Fruit fly (Drosophila melanogaster) whole organism, embryonic: ENCODE results near the gene CG13314.

ENCODE experiments used
- ATbp ChIP-seq: fragments of 200-800 bp; sonication (Bioruptor generic); optimal IDR thresholded peaks from 2 replicates; lab custom pipeline; 2017; ENCODE audit warnings: missing biosample characterization, mild to moderate bottlenecking, missing genetic modification characterization, missing genetic modification reagents
- Ada2b ChIP-seq: fragments of 200-800 bp; sonication (Bioruptor generic); IDR thresholded peaks from 2 replicates; pipeline ENCODE4 v1.3.6; 2022; ENCODE audit warnings: missing biosample characterization, missing genetic modification characterization
- Antp ChIP-seq: fragments of 200-800 bp; sonication (Bioruptor generic); optimal IDR thresholded peaks from 3 replicates; lab custom pipeline; 2016; ENCODE audit warnings: missing biosample characterization, missing genetic modification characterization
- Awh ChIP-seq: fragments of 200-800 bp; sonication (Bioruptor generic); IDR thresholded peaks from 2 replicates; pipeline ENCODE4, ENCODE4 v1.3.6; 2022; ENCODE audit warnings: missing biosample characterization, missing genetic modification characterization
- B-H2 ChIP-seq: fragments of 200-800 bp; sonication (Bioruptor generic); optimal IDR thresholded peaks from 2 replicates; lab custom pipeline; 2018; ENCODE audit warnings: missing biosample characterization, mild to moderate bottlenecking, missing genetic modification characterization
- CG10209 ChIP-seq: fragments of 200-800 bp; sonication (Bioruptor generic); optimal IDR thresholded peaks from 3 replicates; lab custom pipeline; 2017; ENCODE audit warnings: missing biosample characterization, mild to moderate bottlenecking, missing genetic modification characterization, missing genetic modification reagents
- CG10565 ChIP-seq: fragments of 200-800 bp; sonication (Bioruptor generic); optimal IDR thresholded peaks from 3 replicates; lab custom pipeline; 2016; ENCODE audit warnings: missing biosample characterization, mild to moderate bottlenecking, missing genetic modification characterization
- CG11695 ChIP-seq: fragments of 200-800 bp; sonication (Bioruptor generic); IDR thresholded peaks from 3 replicates; pipeline ENCODE4 v1.3.6; 2022; ENCODE audit warnings: missing biosample characterization, missing genetic modification characterization
- CG11723 ChIP-seq: fragments of 200-800 bp; sonication (Bioruptor generic); optimal IDR thresholded peaks from 2 replicates; lab custom pipeline; 2017; ENCODE audit warnings: missing biosample characterization, mild to moderate bottlenecking, missing genetic modification characterization
- CG17359 ChIP-seq: fragments of 200-800 bp; sonication (Bioruptor generic); optimal IDR thresholded peaks from 3 replicates; lab custom pipeline; 2018; ENCODE audit warnings: missing biosample characterization, mild to moderate bottlenecking, missing genetic modification characterization, moderate library complexity
- CG17568 ChIP-seq: fragments of 200-800 bp; sonication (Bioruptor generic); optimal IDR thresholded peaks from 2 replicates; lab custom pipeline; 2018; ENCODE audit warnings: missing biosample characterization, mild to moderate bottlenecking, missing genetic modification characterization, moderate library complexity
- CG2199 ChIP-seq: fragments of 200-800 bp; sonication (Bioruptor generic); IDR thresholded peaks from 3 replicates; pipeline ENCODE4 v1.3.6; 2022; ENCODE audit warnings: missing biosample characterization, missing genetic modification characterization
- CG30020 ChIP-seq: fragments of 200-800 bp; optimal IDR thresholded peaks from 2 replicates; lab custom pipeline; 2019; ENCODE audit warnings: missing biosample characterization, mild to moderate bottlenecking, missing genetic modification characterization, moderate library complexity
- CG32532 ChIP-seq: fragments of 200-800 bp; sonication (Bioruptor generic); IDR thresholded peaks from 2 replicates; pipeline ENCODE4 v1.3.6; 2022; ENCODE audit warnings: missing biosample characterization, missing genetic modification characterization
- CG3281 ChIP-seq: fragments of 200-800 bp; sonication (Bioruptor generic); optimal IDR thresholded peaks from 3 replicates; lab custom pipeline; 2017; ENCODE audit warnings: missing biosample characterization, mild to moderate bottlenecking, missing genetic modification characterization
- CG3847 ChIP-seq: fragments of 200-800 bp; sonication (Bioruptor generic); IDR thresholded peaks from 2 replicates; pipeline ENCODE4 v1.3.6; 2022; ENCODE audit warnings: missing biosample characterization, missing genetic modification characterization
- CG6689 ChIP-seq: fragments of 200-800 bp; sonication (Bioruptor generic); IDR thresholded peaks from 2 replicates; pipeline ENCODE4 v1.3.6; 2022; ENCODE audit warnings: missing biosample characterization, missing genetic modification characterization
- CG8290 ChIP-seq, 3 experiments: fragments of 200-800 bp; sonication (Bioruptor generic); optimal IDR thresholded peaks; 2 replicates each; lab custom pipeline; 2016 to 2019; ENCODE audit warnings: missing biosample characterization in 3 of 3, missing genetic modification characterization in 3 of 3, mild to moderate bottlenecking in 2 of 3, moderate library complexity in 1 of 3
- CG9437 ChIP-seq: fragments of 200-800 bp; sonication (Bioruptor generic); optimal IDR thresholded peaks from 2 replicates; lab custom pipeline; 2018; ENCODE audit warnings: missing biosample characterization, mild to moderate bottlenecking, missing genetic modification characterization
- CHES-1-like ChIP-seq: fragments of 200-800 bp; sonication (Bioruptor generic); optimal IDR thresholded peaks from 2 replicates; lab custom pipeline; 2016; ENCODE audit warnings: missing biosample characterization, missing genetic modification characterization
- CkIIα-i1 ChIP-seq: fragments of 200-800 bp; sonication (Bioruptor generic); IDR thresholded peaks from 2 replicates; pipeline ENCODE4 v1.3.6; 2022; ENCODE audit warnings: missing biosample characterization, missing genetic modification characterization
- D19B ChIP-seq: fragments of 200-800 bp; sonication (Bioruptor generic); optimal IDR thresholded peaks from 2 replicates; lab custom pipeline; 2017; ENCODE audit warnings: missing biosample characterization, mild to moderate bottlenecking, missing genetic modification characterization
- Deaf1 ChIP-seq: fragments of 200-800 bp; optimal IDR thresholded peaks from 3 replicates; lab custom pipeline; 2019; ENCODE audit warnings: missing biosample characterization, mild to moderate bottlenecking, missing genetic modification characterization, moderate library complexity
- Fer1 ChIP-seq: fragments of 200-800 bp; sonication (Bioruptor generic); optimal IDR thresholded peaks from 2 replicates; lab custom pipeline; 2017; ENCODE audit warnings: missing biosample characterization, mild to moderate bottlenecking, missing genetic modification characterization
- Jarid2 ChIP-seq: fragments of 200-800 bp; sonication (Bioruptor generic); optimal IDR thresholded peaks from 3 replicates; lab custom pipeline; 2017; ENCODE audit warnings: mild to moderate bottlenecking, missing biosample characterization, missing genetic modification reagents, missing genetic modification characterization
- Meics ChIP-seq: fragments of 200-800 bp; sonication (Bioruptor generic); optimal IDR thresholded peaks from 2 replicates; lab custom pipeline; 2017; ENCODE audit warnings: missing biosample characterization, mild to moderate bottlenecking, missing genetic modification characterization
- Mes4 ChIP-seq: fragments of 200-800 bp; sonication (Bioruptor generic); optimal IDR thresholded peaks from 2 replicates; lab custom pipeline; 2016; ENCODE audit warnings: missing biosample characterization, missing genetic modification characterization
- Nf-YA ChIP-seq: fragments of 200-800 bp; sonication (Bioruptor generic); IDR thresholded peaks from 2 replicates; pipeline ENCODE4 v1.3.6; 2022; ENCODE audit warnings: missing biosample characterization, missing genetic modification characterization
- Nf-YB ChIP-seq: fragments of 200-800 bp; sonication (Bioruptor generic); optimal IDR thresholded peaks from 3 replicates; lab custom pipeline; 2019; ENCODE audit warnings: missing biosample characterization, mild to moderate bottlenecking, missing genetic modification characterization, moderate library complexity
- Opbp ChIP-seq: fragments of 200-800 bp; sonication (Bioruptor generic); IDR thresholded peaks from 3 replicates; pipeline ENCODE4 v1.3.6; 2022; ENCODE audit warnings: missing biosample characterization, missing genetic modification characterization; ENCODE audit not compliant: partially characterized antibody
- Poxn ChIP-seq: fragments of 200-800 bp; sonication (Bioruptor generic); IDR thresholded peaks from 2 replicates; pipeline ENCODE4 v1.3.6; 2022; ENCODE audit warnings: missing biosample characterization, missing genetic modification characterization
- Rfx ChIP-seq: fragments of 200-800 bp; sonication (Bioruptor generic); IDR thresholded peaks from 2 replicates; pipeline ENCODE4 v1.3.6; 2022; ENCODE audit warnings: missing biosample characterization, missing genetic modification characterization
- Xrp1 ChIP-seq: fragments of 200-800 bp; sonication (Bioruptor generic); IDR thresholded peaks from 2 replicates; pipeline ENCODE4 v1.3.6; 2022; ENCODE audit warnings: missing biosample characterization, missing genetic modification characterization
- ase ChIP-seq: fragments of 200-800 bp; sonication (Bioruptor generic); IDR thresholded peaks from 3 replicates; pipeline ENCODE4 v1.3.6; 2022; ENCODE audit warnings: missing biosample characterization, missing genetic modification characterization
- bsh ChIP-seq, 2 experiments: fragments of 200-800 bp; sonication (Bioruptor generic); optimal IDR thresholded peaks; 2 replicates each; lab custom pipeline; 2017 to 2018; ENCODE audit warnings: mild to moderate bottlenecking in 2 of 2, missing biosample characterization in 2 of 2, missing genetic modification characterization in 2 of 2, moderate library complexity in 1 of 2
- fd3F ChIP-seq: fragments of 200-800 bp; sonication (Bioruptor generic); optimal IDR thresholded peaks from 2 replicates; lab custom pipeline; 2018; ENCODE audit warnings: missing biosample characterization, mild to moderate bottlenecking, missing genetic modification characterization, moderate library complexity
- fd64A ChIP-seq: fragments of 200-800 bp; sonication (Bioruptor generic); optimal IDR thresholded peaks from 3 replicates; lab custom pipeline; 2018; ENCODE audit warnings: missing biosample characterization, mild to moderate bottlenecking, missing genetic modification characterization
- fru ChIP-seq: fragments of >200 bp; optimal IDR thresholded peaks from 2 replicates; lab custom pipeline; 2017
- gfzf ChIP-seq: fragments of 200-800 bp; sonication (Bioruptor generic); optimal IDR thresholded peaks from 2 replicates; lab custom pipeline; 2016; ENCODE audit warnings: missing biosample characterization, mild to moderate bottlenecking, missing genetic modification characterization, moderate library complexity
- kah ChIP-seq: fragments of 200-800 bp; sonication (Bioruptor generic); optimal IDR thresholded peaks from 2 replicates; lab custom pipeline; 2018; ENCODE audit warnings: missing biosample characterization, mild to moderate bottlenecking, missing genetic modification characterization
- ken ChIP-seq: fragments of 200-800 bp; sonication (Bioruptor generic); IDR thresholded peaks from 3 replicates; pipeline ENCODE4 v1.3.6; 2022; ENCODE audit warnings: missing biosample characterization, missing genetic modification characterization
- mirr ChIP-seq: fragments of 200-800 bp; sonication (Bioruptor generic); optimal IDR thresholded peaks from 3 replicates; lab custom pipeline; 2018; ENCODE audit warnings: missing biosample characterization, mild to moderate bottlenecking, missing genetic modification characterization
- nom ChIP-seq: fragments of 200-800 bp; sonication (Bioruptor generic); optimal IDR thresholded peaks from 2 replicates; lab custom pipeline; 2017; ENCODE audit warnings: missing biosample characterization, missing genetic modification characterization, mild to moderate bottlenecking, moderate library complexity, missing genetic modification reagents
- onecut ChIP-seq: fragments of 200-800 bp; sonication (Bioruptor generic); IDR thresholded peaks from 2 replicates; pipeline ENCODE4 v1.3.6; 2022; ENCODE audit warnings: missing biosample characterization, missing genetic modification characterization
- peb ChIP-seq: fragments of 200-800 bp; sonication (Bioruptor generic); IDR thresholded peaks from 2 replicates; pipeline ENCODE4 v1.3.6; 2022; ENCODE audit warnings: missing biosample characterization, missing genetic modification characterization
- phol ChIP-seq: fragments of 200-800 bp; sonication (Bioruptor generic); optimal IDR thresholded peaks from 3 replicates; lab custom pipeline; 2018; ENCODE audit warnings: missing biosample characterization, mild to moderate bottlenecking, missing genetic modification characterization, moderate library complexity
- stc ChIP-seq: fragments of 200-800 bp; sonication (Bioruptor generic); IDR thresholded peaks from 2 replicates; pipeline ENCODE4 v1.3.6; 2022; ENCODE audit warnings: missing biosample characterization, missing genetic modification characterization
- tx ChIP-seq: fragments of 200-800 bp; sonication (Bioruptor generic); optimal IDR thresholded peaks from 2 replicates; lab custom pipeline; 2016; ENCODE audit warnings: missing biosample characterization, missing genetic modification characterization

The CG13314 gene

dm6 chr3L:8953199-8953956, 28.2 kb upstream of the CG13314 start (continued):
- TF ChIP-seq B-H2 = peak; percentile 18
- TF ChIP-seq nom (GFP tag; lab: Kevin White, UChicago) = peak; percentile 40
- 0 out of 2 replicates have a peak, but pooled peaks have one; percentile 12 for TF ChIP-seq Awh
- peak; percentile 95 for TF ChIP-seq onecut
- 0 out of 2 replicates have a peak, but pooled peaks have one; percentile 6 for TF ChIP-seq peb (GFP tag; lab: Robert Waterston, UW)
- TF ChIP-seq CG11723 (GFP tag; lab: Kevin White, UChicago) = peak; percentile 49
- peak; percentile 37 for TF ChIP-seq Mes4 (GFP tag; lab: Kevin White, UChicago)
- TF ChIP-seq Meics = peak; percentile 76
- TF ChIP-seq D19B (GFP tag; lab: Kevin White, UChicago) = peak; percentile 49
- peak; percentile 5 for TF ChIP-seq CG17568 (GFP tag; lab: Kevin White, UChicago)
- no peak for TF ChIP-seq fd64A
- peak; percentile 50 for TF ChIP-seq tx (GFP tag; lab: Kevin White, UChicago)
- no peak for TF ChIP-seq fru
- no peak for TF ChIP-seq CG3847 (GFP tag; lab: Robert Waterston, UW)
- TF ChIP-seq CG10565 (GFP tag; lab: Kevin White, UChicago) = no peak
- peak; percentile 73 for TF ChIP-seq CG3281 (GFP tag; lab: Kevin White, UChicago)
- TF ChIP-seq mirr (GFP tag; lab: Kevin White, UChicago) = no peak
- no peak for TF ChIP-seq Nf-YA (GFP tag; lab: Robert Waterston, UW)
- TF ChIP-seq Rfx (GFP tag; lab: Robert Waterston, UW) = peak; percentile 52
- TF ChIP-seq CG30020 = peak; percentile 8
- TF ChIP-seq CG6689 = peak; percentile 34; the same call in 1 of the 2 replicates
- TF ChIP-seq phol (tag; lab: Kevin White, UChicago) = peak; percentile 73
- 0 out of 3 replicates have a peak, but pooled peaks have one; percentile 21 for TF ChIP-seq ken
- TF ChIP-seq Fer1 (GFP tag; lab: Kevin White, UChicago) = peak; percentile 82
- no peak for TF ChIP-seq Poxn (GFP tag; lab: Robert Waterston, UW)
- TF ChIP-seq CkIIα-i1 = no peak
- 0 out of 2 replicates have a peak, but pooled peaks have one; percentile 26 for TF ChIP-seq Ada2b (GFP tag; lab: Robert Waterston, UW)
- peak; percentile 50; the same call in 1 of the 3 replicates for TF ChIP-seq CG11695 (GFP tag; lab: Robert Waterston, UW)
- TF ChIP-seq fd3F (GFP tag; lab: Kevin White, UChicago) = peak; percentile 59
- peak; percentile 99 for TF ChIP-seq Deaf1
- peak; percentile 57; the same call in 2 of the 3 replicates for TF ChIP-seq Opbp (GFP tag; lab: Robert Waterston, UW)
- 0 out of 2 replicates have a peak, but pooled peaks have one; percentile 9 for TF ChIP-seq CG32532 (GFP tag; lab: Robert Waterston, UW)
- peak; percentile 71 for TF ChIP-seq CG17359 (tag; lab: Kevin White, UChicago)
- TF ChIP-seq Xrp1 = peak; percentile 50; the same call in 1 of the 2 replicates
- TF ChIP-seq CG8290 (GFP tag; optimal IDR thresholded peaks at IDR 0.05; lab: Kevin White, UChicago) = no peak
- peak in 1 of 2 experiments; percentile 26 for TF ChIP-seq CG8290 (tag; optimal IDR thresholded peaks at IDR 0.05; lab: Kevin White, UChicago)
- peak; percentile 4 for TF ChIP-seq kah
- TF ChIP-seq CG2199 = no peak
- peak; percentile 62 for TF ChIP-seq CG10209 (GFP tag; lab: Kevin White, UChicago)
- peak; percentile 64 for TF ChIP-seq bsh (GFP tag; optimal IDR thresholded peaks at IDR 0.05; lab: Kevin White, UChicago)
- peak; percentile 66 for TF ChIP-seq Jarid2 (GFP tag; lab: Kevin White, UChicago)
- TF ChIP-seq ATbp = peak; percentile 70
- no peak for TF ChIP-seq gfzf (GFP tag; lab: Kevin White, UChicago)
- no peak for TF ChIP-seq stc
- TF ChIP-seq CG9437 (GFP tag; lab: Kevin White, UChicago) = peak; percentile 26
- no peak for TF ChIP-seq ase
- peak; percentile 52 for TF ChIP-seq Nf-YB
- TF ChIP-seq CHES-1-like (GFP tag; lab: Kevin White, UChicago) = no peak
- peak; percentile 53 for TF ChIP-seq Antp
